Worm (Caenorhabditis elegans) whole organism, L2 larva: ENCODE results near the gene idpp-12.

Experiments
- C34F6.9 ChIP-seq: fragments of 150-350 bp; optimal IDR thresholded peaks from 2 replicates; lab custom pipeline; 2014; ENCODE audit warnings: missing biosample characterization, missing genetic modification characterization
- R02D3.7 ChIP-seq: fragments of 150-350 bp; optimal IDR thresholded peaks from 2 replicates; lab custom pipeline; 2014; ENCODE audit warnings: missing biosample characterization, missing genetic modification characterization
- aly-2 ChIP-seq: fragments of 150-350 bp; optimal IDR thresholded peaks from 2 replicates; lab custom pipeline; 2014; ENCODE audit warnings: missing biosample characterization, missing genetic modification characterization
- ama-1 ChIP-seq: fragments of 150-350 bp; optimal IDR thresholded peaks from 2 replicates; lab custom pipeline; 2018; ENCODE audit warnings: inconsistent platforms
- ceh-16 ChIP-seq: fragments of 150-350 bp; optimal IDR thresholded peaks from 2 replicates; lab custom pipeline; 2014; ENCODE audit warnings: missing biosample characterization, missing genetic modification characterization
- dmd-4 ChIP-seq: sonication (generic microtip); optimal IDR thresholded peaks from 2 replicates; lab custom pipeline; 2017; ENCODE audit warnings: missing biosample characterization, missing genetic modification characterization
- lin-13 ChIP-seq: fragments of 150-350 bp; optimal IDR thresholded peaks from 2 replicates; lab custom pipeline; 2014; ENCODE audit warnings: missing biosample characterization, missing genetic modification reagents, missing genetic modification characterization
- lin-39 ChIP-seq: fragments of 150-350 bp; optimal IDR thresholded peaks from 2 replicates; lab custom pipeline; 2014; ENCODE audit warnings: missing biosample characterization, missing genetic modification reagents, missing genetic modification characterization
- nhr-10 ChIP-seq: sonication (generic microtip); optimal IDR thresholded peaks from 2 replicates; lab custom pipeline; 2017; ENCODE audit warnings: missing biosample characterization, missing genetic modification characterization
- unc-62 ChIP-seq: fragments of 150-350 bp; optimal IDR thresholded peaks from 2 replicates; lab custom pipeline; 2014; ENCODE audit warnings: missing biosample characterization, missing genetic modification reagents, missing genetic modification characterization
- zag-1 ChIP-seq: fragments of 150-350 bp; optimal IDR thresholded peaks from 2 replicates; lab custom pipeline; 2014; ENCODE audit warnings: missing biosample characterization, missing genetic modification characterization

- TF ChIP-seq R02D3.7 (peak; percentile 23), ama-1 (lab: Kevin White, UChicago) (peak; percentile 84), lin-39 (tag; lab: Kevin White, UChicago) (peak; percentile 64), unc-62 (no peak), zag-1 (tag; lab: Kevin White, UChicago) (peak; percentile 82), C34F6.9 (peak; percentile 99), aly-2 (tag; lab: Kevin White, UChicago) (no peak), nhr-10 (peak; percentile 41), ceh-16 (tag; lab: Kevin White, UChicago) (no peak), lin-13 (peak; percentile 96), dmd-4 (tag; lab: Kevin White, UChicago) (no peak)
Measured at ce11 chrIV:3294553-3295185, 9.1 kb upstream of the idpp-12 start, which contains the start of gene W08E12.7.
